Fruit fly (Drosophila melanogaster) S2 (cell line): ENCODE measurements around the gene CG6621.

Experiments
- CG8478 ChIP-seq: fragments of >200 bp; optimal IDR thresholded peaks from 2 replicates; lab custom pipeline; 2018
- CTCF ChIP-seq, 2 experiments: fragments of >200 bp; optimal IDR thresholded peaks; 2 replicates each; lab custom pipeline; 2018

DNA sequence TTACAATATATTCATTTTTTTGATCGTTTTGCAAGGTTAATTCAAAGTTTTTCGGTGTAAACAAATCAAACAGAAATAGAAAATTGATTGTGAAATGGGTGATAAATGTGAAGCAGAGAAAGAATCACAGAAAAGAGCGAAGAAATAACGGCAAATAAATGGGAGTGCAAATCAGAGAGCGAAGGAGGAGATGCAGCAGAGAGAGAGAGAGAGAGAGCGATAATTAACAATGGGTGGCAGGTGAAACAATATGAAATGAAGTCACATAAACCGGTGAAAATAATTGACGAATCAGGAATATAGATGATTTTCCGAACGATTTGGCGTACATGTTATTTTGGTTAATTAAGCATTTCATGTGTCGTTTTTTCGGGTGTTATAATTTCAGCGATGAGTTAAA, 29.4 kb downstream of the CG6621 start:
- TF ChIP-seq CG8478 (lab: Kevin White, UChicago) = no peak
- no peak for TF ChIP-seq CTCF (optimal IDR thresholded peaks at IDR 0.05; lab: Kevin White, UChicago)
